Fruit fly (Drosophila melanogaster) whole organism, embryonic: ENCODE data around the gene CG7564.
A peak's percentile ranks its signal among the peaks of the same experiment; 100 is the strongest.

ENCODE experiments used
- Ada2b ChIP-seq: fragments of 200-800 bp; sonication (Bioruptor generic); IDR thresholded peaks from 2 replicates; pipeline ENCODE4 v1.3.6; 2022; ENCODE audit warnings: missing biosample characterization, missing genetic modification characterization
- Atf3 ChIP-seq: fragments of 200-800 bp; sonication (Bioruptor generic); optimal IDR thresholded peaks from 3 replicates; lab custom pipeline; 2016; ENCODE audit warnings: missing biosample characterization, missing genetic modification characterization
- Awh ChIP-seq: fragments of 200-800 bp; sonication (Bioruptor generic); IDR thresholded peaks from 2 replicates; pipeline ENCODE4, ENCODE4 v1.3.6; 2022; ENCODE audit warnings: missing biosample characterization, missing genetic modification characterization
- CG11247 ChIP-seq: fragments of 200-800 bp; sonication (Bioruptor generic); IDR thresholded peaks from 2 replicates; pipeline ENCODE4 v1.3.6; 2022; ENCODE audit warnings: missing biosample characterization, missing genetic modification characterization
- CG11696 ChIP-seq: fragments of 200-800 bp; sonication (Bioruptor generic); IDR thresholded peaks from 2 replicates; pipeline ENCODE4 v1.3.6; 2022; ENCODE audit warnings: missing biosample characterization, missing genetic modification characterization
- CG12942 ChIP-seq: fragments of 200-800 bp; sonication (Bioruptor generic); optimal IDR thresholded peaks from 3 replicates; lab custom pipeline; 2016; ENCODE audit warnings: missing biosample characterization, missing genetic modification characterization
- CG13296 ChIP-seq: fragments of 200-800 bp; sonication (Bioruptor generic); optimal IDR thresholded peaks from 3 replicates; lab custom pipeline; 2018; ENCODE audit warnings: missing biosample characterization, mild to moderate bottlenecking, missing genetic modification characterization
- CG15696 ChIP-seq: fragments of 200-800 bp; sonication (Bioruptor generic); optimal IDR thresholded peaks from 2 replicates; lab custom pipeline; 2019; ENCODE audit warnings: missing biosample characterization, mild to moderate bottlenecking, missing genetic modification characterization, moderate library complexity
- CG16779 ChIP-seq: fragments of 200-800 bp; sonication (Bioruptor generic); IDR thresholded peaks from 2 replicates; pipeline ENCODE4 v1.3.6; 2022; ENCODE audit warnings: missing biosample characterization, missing genetic modification characterization
- CG16813 ChIP-seq: fragments of 200-800 bp; sonication (Bioruptor generic); IDR thresholded peaks from 3 replicates; pipeline ENCODE4 v1.3.6; 2022; ENCODE audit warnings: missing biosample characterization, missing genetic modification characterization; ENCODE audit not compliant: partially characterized antibody
- CG17829 ChIP-seq: fragments of 200-800 bp; optimal IDR thresholded peaks from 2 replicates; lab custom pipeline; 2019; ENCODE audit warnings: missing biosample characterization, mild to moderate bottlenecking, missing genetic modification characterization, moderate library complexity
- CG2129 ChIP-seq: fragments of 200-800 bp; sonication (Bioruptor generic); IDR thresholded peaks from 2 replicates; pipeline ENCODE4 v1.3.6; 2022; ENCODE audit warnings: missing biosample characterization, missing genetic modification characterization; ENCODE audit not compliant: partially characterized antibody
- CG32767 ChIP-seq: fragments of 200-800 bp; sonication (Bioruptor generic); IDR thresholded peaks from 2 replicates; pipeline ENCODE4 v1.3.6; 2022; ENCODE audit warnings: missing biosample characterization, missing genetic modification characterization
- CG34224 ChIP-seq: fragments of 200-800 bp; sonication (Bioruptor generic); IDR thresholded peaks from 3 replicates; pipeline ENCODE4 v1.3.6; 2022; ENCODE audit warnings: missing biosample characterization, missing genetic modification characterization; ENCODE audit not compliant: partially characterized antibody
- CG4360 ChIP-seq: fragments of 200-800 bp; sonication (Bioruptor generic); IDR thresholded peaks from 2 replicates; pipeline ENCODE4 v1.3.6; 2022; ENCODE audit warnings: missing biosample characterization, missing genetic modification characterization
- CG4424 ChIP-seq: fragments of 200-800 bp; sonication (Bioruptor generic); optimal IDR thresholded peaks from 3 replicates; lab custom pipeline; 2016; ENCODE audit warnings: missing biosample characterization, missing genetic modification characterization
- CG6765 ChIP-seq: fragments of 200-800 bp; sonication (Bioruptor generic); optimal IDR thresholded peaks from 3 replicates; lab custom pipeline; 2017; ENCODE audit warnings: missing biosample characterization, mild to moderate bottlenecking, missing genetic modification characterization
- CG7786 ChIP-seq: fragments of 200-800 bp; sonication (Bioruptor generic); optimal IDR thresholded peaks from 2 replicates; lab custom pipeline; 2016; ENCODE audit warnings: missing biosample characterization, missing genetic modification characterization
- CG7963 ChIP-seq: fragments of 200-800 bp; sonication (Bioruptor generic); IDR thresholded peaks from 3 replicates; pipeline ENCODE4 v1.3.6; 2022; ENCODE audit warnings: missing biosample characterization, missing genetic modification characterization; ENCODE audit not compliant: partially characterized antibody
- CG8089 ChIP-seq: fragments of 200-800 bp; sonication (Bioruptor generic); optimal IDR thresholded peaks from 3 replicates; lab custom pipeline; 2016; ENCODE audit warnings: missing biosample characterization, missing genetic modification characterization
- CG8944 ChIP-seq: fragments of 200-800 bp; sonication (Bioruptor generic); optimal IDR thresholded peaks from 3 replicates; lab custom pipeline; 2016; ENCODE audit warnings: missing biosample characterization, missing genetic modification characterization
- CG9932 ChIP-seq: fragments of 200-800 bp; sonication (Bioruptor generic); IDR thresholded peaks from 2 replicates; pipeline ENCODE4 v1.3.6; 2022; ENCODE audit warnings: missing biosample characterization, missing genetic modification characterization
- D19B ChIP-seq: fragments of 200-800 bp; sonication (Bioruptor generic); optimal IDR thresholded peaks from 2 replicates; lab custom pipeline; 2017; ENCODE audit warnings: missing biosample characterization, mild to moderate bottlenecking, missing genetic modification characterization
- E2f1 ChIP-seq: fragments of 200-800 bp; sonication (Bioruptor generic); IDR thresholded peaks from 2 replicates; pipeline ENCODE4 v1.3.6; 2022; ENCODE audit warnings: missing biosample characterization, missing genetic modification characterization
- Fer2 ChIP-seq: fragments of 200-800 bp; sonication (Bioruptor generic); optimal IDR thresholded peaks from 2 replicates; lab custom pipeline; 2018; ENCODE audit warnings: missing biosample characterization, mild to moderate bottlenecking, missing genetic modification characterization, moderate library complexity
- Hey ChIP-seq: fragments of 200-800 bp; sonication (Bioruptor generic); optimal IDR thresholded peaks from 3 replicates; lab custom pipeline; 2018; ENCODE audit warnings: missing biosample characterization, mild to moderate bottlenecking, missing genetic modification characterization
- HmgZ ChIP-seq: fragments of 200-800 bp; sonication (Bioruptor generic); optimal IDR thresholded peaks from 2 replicates; lab custom pipeline; 2018; ENCODE audit warnings: missing biosample characterization, mild to moderate bottlenecking, missing genetic modification characterization
- Kr ChIP-seq: fragments of 200-800 bp; sonication (Bioruptor generic); optimal IDR thresholded peaks from 2 replicates; lab custom pipeline; 2017; ENCODE audit warnings: missing biosample characterization, mild to moderate bottlenecking, missing genetic modification characterization
- Lhr ChIP-seq: fragments of 200-800 bp; sonication (Bioruptor generic); optimal IDR thresholded peaks from 3 replicates; lab custom pipeline; 2017; ENCODE audit warnings: mild to moderate bottlenecking, missing biosample characterization, missing genetic modification reagents, missing genetic modification characterization
- Med ChIP-seq: fragments of 200-800 bp; sonication (Bioruptor generic); peaks from one replicate; lab custom pipeline; 2016; ENCODE audit warnings: missing biosample characterization, missing genetic modification characterization, mild to moderate bottlenecking, inconsistent platforms, moderate library complexity
- Myb ChIP-seq: fragments of 200-800 bp; sonication (Bioruptor generic); optimal IDR thresholded peaks from 2 replicates; lab custom pipeline; 2016; ENCODE audit warnings: missing biosample characterization, missing genetic modification characterization
- Oaz ChIP-seq: fragments of 200-800 bp; sonication (Bioruptor generic); IDR thresholded peaks from 2 replicates; pipeline ENCODE4 v1.3.6; 2022; ENCODE audit warnings: missing biosample characterization, missing genetic modification characterization
- Oli ChIP-seq: fragments of 200-800 bp; sonication (Bioruptor generic); optimal IDR thresholded peaks from 2 replicates; lab custom pipeline; 2018; ENCODE audit warnings: missing biosample characterization, mild to moderate bottlenecking, missing genetic modification characterization, moderate library complexity
- Side ChIP-seq: fragments of 200-800 bp; sonication (Bioruptor generic); optimal IDR thresholded peaks from 2 replicates; lab custom pipeline; 2016; ENCODE audit warnings: missing biosample characterization, missing genetic modification characterization
- cad ChIP-seq: fragments of >200 bp; optimal IDR thresholded peaks from 2 replicates; lab custom pipeline; 2017; ENCODE audit warnings: missing biosample characterization, missing genetic modification characterization
- chm ChIP-seq: fragments of 200-800 bp; sonication (Bioruptor generic); IDR thresholded peaks from 2 replicates; pipeline ENCODE4 v1.3.6; 2022; ENCODE audit warnings: missing biosample characterization, missing genetic modification characterization
- crol ChIP-seq: fragments of 200-800 bp; sonication (Bioruptor generic); IDR thresholded peaks from 2 replicates; pipeline ENCODE4 v1.3.6; 2022; ENCODE audit warnings: missing biosample characterization, missing genetic modification characterization
- ems ChIP-seq: fragments of 200-800 bp; sonication (Bioruptor generic); optimal IDR thresholded peaks from 3 replicates; lab custom pipeline; 2016; ENCODE audit warnings: missing biosample characterization, missing genetic modification characterization
- esg ChIP-seq: fragments of 200-800 bp; sonication (Bioruptor generic); conservative IDR thresholded peaks from 2 replicates; pipeline ENCODE4 v1.3.6; 2022; ENCODE audit warnings: missing biosample characterization, missing genetic modification characterization
- fd3F ChIP-seq: fragments of 200-800 bp; sonication (Bioruptor generic); optimal IDR thresholded peaks from 2 replicates; lab custom pipeline; 2018; ENCODE audit warnings: missing biosample characterization, mild to moderate bottlenecking, missing genetic modification characterization, moderate library complexity
- maf-S ChIP-seq: fragments of 200-800 bp; sonication (Bioruptor generic); optimal IDR thresholded peaks from 2 replicates; lab custom pipeline; 2016; ENCODE audit warnings: missing biosample characterization, missing genetic modification characterization
- pan ChIP-seq, 4 experiments: fragments of >200 bp in 3 of 4; fragments of 200-800 bp in 1 of 4; sonication (Bioruptor generic) in 1 of 4; optimal IDR thresholded peaks in 3 of 4; IDR thresholded peaks in 1 of 4; 2 replicates each; pipeline versions ENCODE4 v1.3.6 to Lab custom; 2017 to 2022; ENCODE audit warnings: missing biosample characterization in 2 of 4, missing genetic modification characterization in 2 of 4, mixed read lengths in 1 of 4
- peb ChIP-seq: fragments of 200-800 bp; sonication (Bioruptor generic); IDR thresholded peaks from 2 replicates; pipeline ENCODE4 v1.3.6; 2022; ENCODE audit warnings: missing biosample characterization, missing genetic modification characterization
- phol ChIP-seq: fragments of 200-800 bp; sonication (Bioruptor generic); optimal IDR thresholded peaks from 3 replicates; lab custom pipeline; 2018; ENCODE audit warnings: missing biosample characterization, mild to moderate bottlenecking, missing genetic modification characterization, moderate library complexity
- slou ChIP-seq: fragments of 200-800 bp; sonication (Bioruptor generic); optimal IDR thresholded peaks from 3 replicates; lab custom pipeline; 2016; ENCODE audit warnings: missing biosample characterization, missing genetic modification characterization
- sob ChIP-seq: fragments of 200-800 bp; sonication (Bioruptor generic); IDR thresholded peaks from 2 replicates; pipeline ENCODE4 v1.3.6; 2022; ENCODE audit warnings: missing biosample characterization, missing genetic modification characterization
- unc-4 ChIP-seq: fragments of 200-800 bp; sonication (Bioruptor generic); IDR thresholded peaks from 2 replicates; pipeline ENCODE4 v1.3.6; 2022; ENCODE audit warnings: missing biosample characterization, missing genetic modification characterization; ENCODE audit not compliant: partially characterized antibody
- usp ChIP-seq: fragments of >200 bp; optimal IDR thresholded peaks from 2 replicates; lab custom pipeline; 2017; ENCODE audit warnings: missing biosample characterization, missing genetic modification characterization
- vnd ChIP-seq: fragments of 200-800 bp; sonication (Bioruptor generic); IDR thresholded peaks from 3 replicates; pipeline ENCODE4 v1.3.6; 2022; ENCODE audit warnings: missing biosample characterization, missing genetic modification characterization; ENCODE audit not compliant: partially characterized antibody
- vvl ChIP-seq: fragments of 200-800 bp; sonication (Bioruptor generic); IDR thresholded peaks from 2 replicates; pipeline ENCODE4 v1.3.6; 2022; ENCODE audit warnings: missing biosample characterization, missing genetic modification characterization
- wdn ChIP-seq: fragments of 200-800 bp; sonication (Bioruptor generic); IDR thresholded peaks from 2 replicates; pipeline ENCODE4 v1.3.6; 2022; ENCODE audit warnings: missing biosample characterization, missing genetic modification characterization

CG7564 gene

DNA sequence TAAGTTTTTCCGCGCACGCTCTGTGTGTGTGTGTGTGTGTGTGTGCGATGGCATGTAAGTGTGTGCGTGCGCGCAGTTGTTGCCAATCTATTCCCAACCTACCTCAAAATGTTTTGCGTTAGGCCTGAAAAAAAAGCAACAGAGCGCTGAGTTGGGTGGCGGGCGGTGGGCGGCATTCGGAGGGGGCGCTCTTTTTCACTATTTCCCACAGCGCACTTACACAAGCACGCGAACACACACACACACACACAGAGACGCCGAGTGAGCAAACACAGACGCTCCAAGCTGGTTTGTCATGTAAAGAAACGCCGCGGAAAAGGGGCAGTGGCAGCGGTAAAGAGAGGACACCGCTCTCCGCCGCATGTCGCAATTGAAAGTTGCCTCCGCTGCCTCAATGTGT lies 58.0 kb downstream of the CG7564 start (continued):
- TF ChIP-seq vnd (GFP tag; lab: Robert Waterston, UW) (no peak), fd3F (GFP tag; lab: Kevin White, UChicago) (no peak), Hey (tag; lab: Kevin White, UChicago) (no peak), CG13296 (GFP tag; lab: Kevin White, UChicago) (no peak), Atf3 (no peak), D19B (no peak), slou (no peak), Fer2 (tag; lab: Kevin White, UChicago) (no peak), CG11247 (no peak), CG4360 (GFP tag; lab: Robert Waterston, UW) (no peak), Ada2b (GFP tag; lab: Robert Waterston, UW) (no peak), CG12942 (no peak), CG15696 (tag; lab: Kevin White, UChicago) (no peak), wdn (no peak), Awh (0 out of 2 replicates have a peak, but pooled peaks have one; percentile 37), CG17829 (no peak), maf-S (no peak), cad (GFP tag; lab: Kevin White, UChicago) (no peak), HmgZ (no peak), unc-4 (GFP tag; lab: Robert Waterston, UW) (peak; percentile 21; the same call in 1 of the 2 replicates), crol (peak; percentile 93), Kr (GFP tag; lab: Kevin White, UChicago) (no peak), chm (GFP tag; lab: Robert Waterston, UW) (no peak), vvl (GFP tag; lab: Robert Waterston, UW) (peak; percentile 43; the same call in 1 of the 2 replicates), peb (no peak), CG7786 (no peak), sob (no peak), Med (GFP tag; lab: Kevin White, UChicago) (peak; percentile 67), CG8089 (GFP tag; lab: Kevin White, UChicago) (no peak), CG4424 (no peak), CG6765 (no peak), CG32767 (GFP tag; lab: Robert Waterston, UW) (no peak), Myb (GFP tag; lab: Kevin White, UChicago) (no peak), ems (GFP tag; lab: Kevin White, UChicago) (no peak), CG8944 (GFP tag; lab: Kevin White, UChicago) (no peak), phol (no peak), esg (GFP tag; lab: Robert Waterston, UW) (no peak), CG9932 (GFP tag; lab: Robert Waterston, UW) (no peak), CG2129 (GFP tag; lab: Robert Waterston, UW) (no peak), E2f1 (GFP tag; lab: Robert Waterston, UW) (no peak), Lhr (GFP tag; lab: Kevin White, UChicago) (no peak), CG11696 (no peak), CG7963 (GFP tag; lab: Robert Waterston, UW) (no peak), CG16779 (GFP tag; lab: Robert Waterston, UW) (no peak), CG34224 (0 out of 3 replicates have a peak, but pooled peaks have one; percentile 13), Side (no peak), Oaz (GFP tag; lab: Robert Waterston, UW) (0 out of 2 replicates have a peak, but pooled peaks have one; percentile 4), pan (optimal IDR thresholded peaks at IDR 0.05; lab: Kevin White, UChicago) (no peak), pan (GFP tag; optimal IDR thresholded peaks at IDR 0.05 in 1 of 2, IDR thresholded peaks at IDR 0.05 in 1 of 2) (peak in 1 of 2 experiments; percentile 17), CG16813 (no peak), Oli (tag; lab: Kevin White, UChicago) (no peak), usp (GFP tag; lab: Kevin White, UChicago) (no peak)
